Fruit fly (Drosophila melanogaster): ENCODE data around the gene CG15536.

Gene CG15536

dm6 chr3R:30393909-30394308, 31.1 kb downstream of the CG15536 start:
- TF ChIP-seq CG8478 (optimal IDR thresholded peaks at IDR 0.05) (no peak), CTCF (optimal IDR thresholded peaks at IDR 0.05) (no peak)

dm6 chr3R:30391950-30392349, 33.0 kb downstream of the CG15536 start:
- TF ChIP-seq CTCF (optimal IDR thresholded peaks at IDR 0.05): no peak
- TF ChIP-seq CG8478 (optimal IDR thresholded peaks at IDR 0.05): no peak

DNA sequence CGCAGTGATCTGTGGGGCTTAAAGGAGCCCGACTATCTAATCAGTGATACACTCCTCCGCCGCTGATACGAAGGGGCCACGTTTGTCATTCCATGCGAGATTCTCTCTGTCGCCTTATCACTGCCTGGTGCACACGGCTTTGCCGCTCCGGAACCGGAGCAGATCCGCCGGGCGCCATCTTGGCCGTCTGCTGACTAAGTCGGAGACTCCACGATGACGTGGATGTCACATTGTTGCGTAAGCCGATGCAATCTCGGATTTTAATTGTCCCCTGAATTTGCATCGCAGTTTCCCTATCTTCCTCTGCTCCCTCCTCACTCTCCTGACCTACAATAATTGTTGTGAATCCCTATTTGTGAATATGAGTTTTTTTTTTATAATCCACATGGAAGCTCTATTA, 33.9 kb downstream of the CG15536 start:
- TF ChIP-seq CTCF (optimal IDR thresholded peaks at IDR 0.05) (no peak), CG8478 (optimal IDR thresholded peaks at IDR 0.05) (no peak)

DNA sequence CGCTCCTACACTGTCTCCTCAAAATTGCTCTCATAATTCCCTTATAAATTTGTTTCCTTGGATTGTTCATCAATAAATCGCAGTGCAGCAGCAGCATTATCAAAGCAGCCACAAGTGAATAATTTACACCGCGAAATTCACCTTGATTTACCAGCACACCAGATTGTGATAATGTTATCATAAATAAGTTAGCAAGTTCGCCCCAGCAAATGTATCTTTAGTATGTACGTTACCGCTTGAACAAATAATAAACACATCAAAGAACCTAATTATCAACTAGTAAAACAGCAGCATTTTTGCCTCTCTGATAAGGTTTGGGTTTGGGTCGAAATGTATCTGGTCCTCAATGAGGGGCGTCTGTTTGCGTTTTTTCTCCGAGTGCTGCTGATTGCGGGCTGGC, 34.7 kb downstream of the CG15536 start:
- TF ChIP-seq CG8478 (optimal IDR thresholded peaks at IDR 0.05): no peak
- TF ChIP-seq CTCF (optimal IDR thresholded peaks at IDR 0.05): no peak

dm6 chr3R:30389096-30389495, 35.9 kb downstream of the CG15536 start:
- no peak for TF ChIP-seq CTCF (optimal IDR thresholded peaks at IDR 0.05)
- no peak for TF ChIP-seq CG8478 (optimal IDR thresholded peaks at IDR 0.05)

DNA sequence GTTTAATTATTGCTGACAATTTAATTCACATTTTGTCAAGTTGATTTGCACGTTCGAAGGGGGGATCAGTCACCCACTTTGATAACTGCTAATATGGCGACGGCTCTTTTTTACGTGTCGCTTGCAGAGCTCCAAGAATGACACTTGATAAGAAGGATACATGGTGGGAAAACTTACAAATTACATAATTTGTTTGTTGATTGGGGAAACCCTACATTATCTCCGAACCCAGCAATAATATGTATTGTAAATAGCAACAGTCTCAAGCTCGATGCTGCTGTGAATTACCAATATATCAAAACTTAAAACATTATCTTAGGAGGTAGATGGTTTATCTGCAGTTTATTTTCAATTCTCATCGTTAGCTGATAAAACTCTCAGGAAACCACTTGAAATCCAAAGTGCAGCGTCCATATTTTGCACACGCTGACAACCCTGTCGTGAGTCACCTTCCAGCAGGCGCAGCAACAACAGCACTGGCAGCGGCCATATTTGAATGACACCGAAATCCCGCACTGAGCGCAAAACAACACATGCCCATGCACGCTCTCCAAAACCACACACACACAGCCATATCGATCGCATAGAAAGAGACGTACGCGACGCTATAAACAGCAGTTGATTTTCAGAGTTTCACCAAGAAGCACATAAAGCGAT, 36.6 kb downstream of the CG15536 start:
- TF ChIP-seq CTCF (optimal IDR thresholded peaks at IDR 0.05) (no peak), CG8478 (optimal IDR thresholded peaks at IDR 0.05) (no peak)

dm6 chr3R:30387515-30388178, 37.3 kb downstream of the CG15536 start, which contains the start of the genes Fer2LCH and Fer1HCH:
TSS of gene Fer2LCH (plus strand) at chr3R:30387804.
TSS of gene Fer1HCH (minus strand) at chr3R:30388178.
- no peak for TF ChIP-seq CG8478 (optimal IDR thresholded peaks at IDR 0.05)
- TF ChIP-seq CTCF (optimal IDR thresholded peaks at IDR 0.05): no peak

dm6 chr3R:30386759-30387437, 38.1 kb downstream of the CG15536 start:
- TF ChIP-seq CG8478 (optimal IDR thresholded peaks at IDR 0.05) (no peak), CTCF (optimal IDR thresholded peaks at IDR 0.05) (no peak)

dm6 chr3R:30385531-30385930, 39.4 kb downstream of the CG15536 start:
- no peak for TF ChIP-seq CTCF (optimal IDR thresholded peaks at IDR 0.05)
- no peak for TF ChIP-seq CG8478 (optimal IDR thresholded peaks at IDR 0.05)

- no peak for TF ChIP-seq CG8478 (optimal IDR thresholded peaks at IDR 0.05)
- no peak for TF ChIP-seq CTCF (optimal IDR thresholded peaks at IDR 0.05)
These were observed 41.8 kb downstream of the CG15536 start for dm6 chr3R:30383181-30383580.
